Worm (Caenorhabditis elegans): Measurements from ENCODE around the gene pdcd-2.

pdcd-2 gene

ce11 chrIII:4452749-4453148, 34.9 kb upstream of the pdcd-2 start:
- TF ChIP-seq xbp-1 (tag; optimal IDR thresholded peaks at IDR 0.05) (no peak), grh-1 (GFP tag; IDR thresholded peaks at IDR 0.05) (peak; percentile 26; the same call in 1 of the 2 replicates), ceh-82 (tag; optimal IDR thresholded peaks at IDR 0.05) (peak in 1 of 3 experiments; percentile 5), lsy-2 (tag; optimal IDR thresholded peaks at IDR 0.05) (peak in 1 of 2 experiments; percentile 31), fkh-8 (tag; optimal IDR thresholded peaks at IDR 0.05) (no peak), irx-1 (tag; optimal IDR thresholded peaks at IDR 0.05) (no peak), ceh-8 (GFP tag; optimal IDR thresholded peaks at IDR 0.05) (peak; percentile 8), nhr-85 (tag) (peak; percentile 76), lin-14 (GFP tag; optimal IDR thresholded peaks at IDR 0.05) (peak; percentile 47), nhr-28 (tag; optimal IDR thresholded peaks at IDR 0.05) (no peak)

- peak; percentile 1 for TF ChIP-seq pax-3 (tag; optimal IDR thresholded peaks at IDR 0.05)
- TF ChIP-seq nhr-76 (tag; optimal IDR thresholded peaks at IDR 0.05): no peak
- TF ChIP-seq sox-4 (tag; optimal IDR thresholded peaks at IDR 0.05): no peak
- TF ChIP-seq unc-62 (GFP tag; optimal IDR thresholded peaks at IDR 0.05): no peak
- TF ChIP-seq nhr-77 (tag; optimal IDR thresholded peaks at IDR 0.05): no peak
- no peak for TF ChIP-seq F16B12.6 (tag; optimal IDR thresholded peaks at IDR 0.05)
- TF ChIP-seq hlh-4 (tag; optimal IDR thresholded peaks at IDR 0.05): no peak
- TF ChIP-seq nhr-28 (tag; optimal IDR thresholded peaks at IDR 0.05): no peak
- TF ChIP-seq mef-2 (tag; optimal IDR thresholded peaks at IDR 0.05): no peak
- no peak for TF ChIP-seq nhr-47 (tag; optimal IDR thresholded peaks at IDR 0.05)
- TF ChIP-seq unc-130 (tag; optimal IDR thresholded peaks at IDR 0.05): no peak
- TF ChIP-seq lsy-2 (tag; optimal IDR thresholded peaks at IDR 0.05): peak in 1 of 2 experiments; percentile 12
- no peak for TF ChIP-seq ztf-4 (tag; optimal IDR thresholded peaks at IDR 0.05)
- TF ChIP-seq pag-3 (tag; optimal IDR thresholded peaks at IDR 0.05; ENCODE audit: borderline replicate concordance, insufficient read depth): no peak
- TF ChIP-seq ceh-88 (GFP tag; IDR thresholded peaks at IDR 0.05): no peak
- TF ChIP-seq ets-5 (GFP tag; IDR thresholded peaks at IDR 0.05): no peak
- no peak for TF ChIP-seq lin-15B (tag; optimal IDR thresholded peaks at IDR 0.05)
- TF ChIP-seq ama-1 (optimal IDR thresholded peaks at IDR 0.05): no peak
- peak; percentile 42 for TF ChIP-seq lin-14 (GFP tag; optimal IDR thresholded peaks at IDR 0.05)
- TF ChIP-seq grh-1 (GFP tag; IDR thresholded peaks at IDR 0.05): no peak
- TF ChIP-seq mep-1 (tag; optimal IDR thresholded peaks at IDR 0.05): no peak
- TF ChIP-seq nhr-84 (tag; optimal IDR thresholded peaks at IDR 0.05): no peak
- TF ChIP-seq aly-2 (tag; optimal IDR thresholded peaks at IDR 0.05): no peak
Observed at ce11 chrIII:4450773-4451423, 33.0 kb upstream of the pdcd-2 start.

- no peak for TF ChIP-seq lin-15B (tag; optimal IDR thresholded peaks at IDR 0.05)
- no peak for TF ChIP-seq C34B4.2 (tag; optimal IDR thresholded peaks at IDR 0.05)
- no peak for TF ChIP-seq dsc-1 (tag; optimal IDR thresholded peaks at IDR 0.05)
- TF ChIP-seq ama-1 (optimal IDR thresholded peaks at IDR 0.05): no peak
- TF ChIP-seq elt-2 (tag; optimal IDR thresholded peaks at IDR 0.05): peak; percentile 14
- no peak for TF ChIP-seq efl-1 (optimal IDR thresholded peaks at IDR 0.05)
- TF ChIP-seq efl-1 (GFP tag; optimal IDR thresholded peaks at IDR 0.05 in 1 of 2): peak in 1 of 2 experiments; percentile 63
- peak in 1 of 2 experiments; percentile 27 for TF ChIP-seq lin-35 (GFP tag; optimal IDR thresholded peaks at IDR 0.05)
- no peak for TF ChIP-seq sox-4 (tag; optimal IDR thresholded peaks at IDR 0.05)
- TF ChIP-seq lir-3 (tag; optimal IDR thresholded peaks at IDR 0.05; ENCODE audit: poor library complexity): no peak
- TF ChIP-seq nhr-20 (tag; optimal IDR thresholded peaks at IDR 0.05): no peak
- TF ChIP-seq nhr-77 (tag; optimal IDR thresholded peaks at IDR 0.05): no peak
- no peak for TF ChIP-seq ets-5 (GFP tag; IDR thresholded peaks at IDR 0.05)
- TF ChIP-seq egl-27 (tag; optimal IDR thresholded peaks at IDR 0.05): no peak
- TF ChIP-seq skn-1 (tag; optimal IDR thresholded peaks at IDR 0.05): no peak
- TF ChIP-seq nhr-19 (GFP tag; conservative IDR thresholded peaks at IDR 0.05): no peak
- no peak for TF ChIP-seq ceh-82 (tag; optimal IDR thresholded peaks at IDR 0.05)
Observed at ce11 chrIII:4449893-4450579, 32.2 kb upstream of the pdcd-2 start, which contains the start of gene ceh-43. Gene ceh-43, minus strand, starts transcription at chrIII:4449943.

Measured in whole organism, L1 larva.